Worm (Caenorhabditis elegans) whole organism, L1 larva: Measurements from ENCODE around the gene F49F1.2.

Experiments
- C04F5.9 ChIP-seq: sonication (generic microtip); optimal IDR thresholded peaks from 2 replicates; lab custom pipeline; 2016; ENCODE audit warnings: missing genetic modification characterization, missing compliant biosample characterization
- F16B12.6 ChIP-seq: fragments of 150-350 bp; optimal IDR thresholded peaks from 2 replicates; lab custom pipeline; 2014; ENCODE audit warnings: missing biosample characterization, missing genetic modification characterization
- Y116A8C.19 ChIP-seq: sonication (generic microtip); optimal IDR thresholded peaks from 2 replicates; lab custom pipeline; 2016; ENCODE audit warnings: missing compliant biosample characterization, missing genetic modification characterization, borderline replicate concordance
- aha-1 ChIP-seq: fragments of 150-350 bp; optimal IDR thresholded peaks from 2 replicates; lab custom pipeline; 2014; ENCODE audit warnings: missing biosample characterization, missing genetic modification characterization
- alr-1 ChIP-seq: fragments of 200-800 bp; sonication (Bioruptor generic); optimal IDR thresholded peaks from 2 replicates; lab custom pipeline; 2018; ENCODE audit warnings: borderline replicate concordance, mild to moderate bottlenecking, missing genetic modification characterization, missing compliant biosample characterization
- ceh-63 ChIP-seq: fragments of 200-800 bp; sonication (Bioruptor generic); optimal IDR thresholded peaks from 2 replicates; lab custom pipeline; 2018; ENCODE audit warnings: mild to moderate bottlenecking, missing genetic modification characterization, missing compliant biosample characterization
- dsc-1 ChIP-seq: sonication (generic microtip); optimal IDR thresholded peaks from 2 replicates; lab custom pipeline; 2016; ENCODE audit warnings: mild to moderate bottlenecking, missing genetic modification characterization, missing compliant biosample characterization
- egl-13 ChIP-seq: sonication (generic microtip); optimal IDR thresholded peaks from 2 replicates; lab custom pipeline; 2016; ENCODE audit warnings: missing genotype, missing genetic modification reagents, missing genetic modification characterization, missing compliant biosample characterization
- elt-2 ChIP-seq: sonication (generic microtip); optimal IDR thresholded peaks from 2 replicates; lab custom pipeline; 2016; ENCODE audit warnings: missing genetic modification characterization, mild to moderate bottlenecking, inconsistent platforms, missing compliant biosample characterization, missing genetic modification reagents
- fkh-4 ChIP-seq: sonication (generic microtip); optimal IDR thresholded peaks from 2 replicates; lab custom pipeline; 2016; ENCODE audit warnings: missing compliant biosample characterization, missing genetic modification characterization, borderline replicate concordance
- grh-1 ChIP-seq: fragments of 200-800 bp; sonication (Bioruptor generic); IDR thresholded peaks from 2 replicates; pipeline ENCODE4 v1.3.6; 2022; ENCODE audit warnings: missing genetic modification reagents, missing genetic modification characterization, missing compliant biosample characterization
- hlh-17 ChIP-seq: fragments of 200-800 bp; sonication (Bioruptor generic); optimal IDR thresholded peaks from 2 replicates; lab custom pipeline; 2018; ENCODE audit warnings: missing genetic modification characterization, mild to moderate bottlenecking, missing compliant biosample characterization, moderate library complexity, borderline replicate concordance
- hlh-4 ChIP-seq: sonication (generic microtip); optimal IDR thresholded peaks from 2 replicates; lab custom pipeline; 2016; ENCODE audit warnings: mild to moderate bottlenecking, missing genetic modification characterization, missing compliant biosample characterization
- irx-1 ChIP-seq: sonication (generic microtip); optimal IDR thresholded peaks from 2 replicates; lab custom pipeline; 2016; ENCODE audit warnings: missing genetic modification characterization, missing compliant biosample characterization
- isw-1 ChIP-seq: fragments of 200-800 bp; sonication (Bioruptor generic); IDR thresholded peaks from 2 replicates; pipeline ENCODE4 v1.3.6; 2022; ENCODE audit warnings: missing genetic modification characterization, missing compliant biosample characterization
- lin-15B ChIP-seq: fragments of 150-350 bp; sonication (generic microtip); optimal IDR thresholded peaks from 3 replicates; lab custom pipeline; 2014; ENCODE audit warnings: missing biosample characterization, missing genetic modification characterization
- mab-9 ChIP-seq: fragments of 200-800 bp; sonication (Bioruptor generic); IDR thresholded peaks from 2 replicates; pipeline ENCODE4 v1.3.6; 2022; ENCODE audit warnings: missing genetic modification reagents, missing genetic modification characterization, missing compliant biosample characterization
- mdl-1 ChIP-seq, 2 experiments: fragments of 150-350 bp; optimal IDR thresholded peaks; 2 replicates each; lab custom pipeline; 2014 to 2017; ENCODE audit warnings: missing biosample characterization in 2 of 2, missing genetic modification characterization in 2 of 2, inconsistent platforms in 1 of 2
- mep-1 ChIP-seq: fragments of 150-350 bp; optimal IDR thresholded peaks from 2 replicates; lab custom pipeline; 2014; ENCODE audit warnings: missing biosample characterization, missing genetic modification characterization
- nhr-12 ChIP-seq: sonication (generic microtip); optimal IDR thresholded peaks from 2 replicates; lab custom pipeline; 2017; ENCODE audit warnings: missing biosample characterization, missing genetic modification characterization
- nhr-20 ChIP-seq: sonication (generic microtip); optimal IDR thresholded peaks from 2 replicates; lab custom pipeline; 2016; ENCODE audit warnings: mild to moderate bottlenecking, missing genetic modification characterization, missing compliant biosample characterization
- nhr-237 ChIP-seq: fragments of 150-350 bp; optimal IDR thresholded peaks from 2 replicates; lab custom pipeline; 2014; ENCODE audit warnings: missing biosample characterization, missing genetic modification characterization
- nhr-28 ChIP-seq: fragments of 150-350 bp; optimal IDR thresholded peaks from 2 replicates; lab custom pipeline; 2014; ENCODE audit warnings: missing biosample characterization, missing genetic modification characterization
- nhr-47 ChIP-seq: sonication (generic microtip); optimal IDR thresholded peaks from 2 replicates; lab custom pipeline; 2016; ENCODE audit warnings: mild to moderate bottlenecking, missing genetic modification characterization, moderate library complexity, missing compliant biosample characterization
- nhr-77 ChIP-seq: fragments of 150-350 bp; optimal IDR thresholded peaks from 2 replicates; lab custom pipeline; 2014; ENCODE audit warnings: missing biosample characterization, missing genetic modification characterization
- nhr-84 ChIP-seq: sonication (generic microtip); optimal IDR thresholded peaks from 2 replicates; lab custom pipeline; 2017; ENCODE audit warnings: missing biosample characterization, missing genetic modification characterization
- pag-3 ChIP-seq: sonication (generic microtip); optimal IDR thresholded peaks from 2 replicates; lab custom pipeline; 2017; ENCODE audit warnings: missing genetic modification characterization, mild to moderate bottlenecking, missing compliant biosample characterization, antibody characterized with exemption, borderline replicate concordance; ENCODE audit not compliant: insufficient read depth
- rnt-1 ChIP-seq: sonication (generic microtip); optimal IDR thresholded peaks from 2 replicates; lab custom pipeline; 2016; ENCODE audit warnings: mild to moderate bottlenecking, missing genetic modification characterization, moderate library complexity, missing compliant biosample characterization
- skn-1 ChIP-seq: fragments of 150-350 bp; optimal IDR thresholded peaks from 2 replicates; lab custom pipeline; 2014; ENCODE audit warnings: missing biosample characterization, missing genetic modification characterization
- sptf-1 ChIP-seq: fragments of 150-350 bp; optimal IDR thresholded peaks from 2 replicates; lab custom pipeline; 2014; ENCODE audit warnings: missing biosample characterization, missing genetic modification characterization
- sup-37 ChIP-seq: fragments of 200-800 bp; sonication (Bioruptor generic); optimal IDR thresholded peaks from 2 replicates; lab custom pipeline; 2018; ENCODE audit warnings: mild to moderate bottlenecking, missing genetic modification characterization, missing compliant biosample characterization
- swsn-7 ChIP-seq: sonication (generic microtip); optimal IDR thresholded peaks from 2 replicates; lab custom pipeline; 2016; ENCODE audit warnings: missing genetic modification characterization, missing compliant biosample characterization
- tlp-1 ChIP-seq: fragments of 150-350 bp; optimal IDR thresholded peaks from 2 replicates; lab custom pipeline; 2014; ENCODE audit warnings: missing biosample characterization, missing genetic modification characterization
- unc-130 ChIP-seq: fragments of 150-350 bp; optimal IDR thresholded peaks from 2 replicates; lab custom pipeline; 2017; ENCODE audit warnings: missing biosample characterization, missing genetic modification characterization, inconsistent platforms
- unc-86 ChIP-seq: sonication (generic microtip); optimal IDR thresholded peaks from 2 replicates; lab custom pipeline; 2016; ENCODE audit warnings: missing genetic modification characterization, missing compliant biosample characterization
- xbp-1 ChIP-seq: sonication (generic microtip); optimal IDR thresholded peaks from 2 replicates; lab custom pipeline; 2016; ENCODE audit warnings: missing genetic modification characterization, missing compliant biosample characterization
- zag-1 ChIP-seq: fragments of 150-350 bp; optimal IDR thresholded peaks from 2 replicates; lab custom pipeline; 2014; ENCODE audit warnings: missing biosample characterization, missing genetic modification characterization

Gene F49F1.2

ce11 chrIV:4115634-4116033 lies at the start of gene F49F1.2, which contains the start of gene F49F1.4:
F49F1.2 (plus strand) TSS chrIV:4115943.
F49F1.4 (minus strand) TSS chrIV:4115734.
- TF ChIP-seq mdl-1 (tag; optimal IDR thresholded peaks at IDR 0.05; lab: Kevin White, UChicago) (no peak), isw-1 (no peak), xbp-1 (no peak), nhr-77 (no peak), dsc-1 (tag; lab: Kevin White, UChicago) (no peak), nhr-12 (tag; lab: Kevin White, UChicago) (no peak), sup-37 (GFP tag; lab: Kevin White, UChicago) (no peak), C04F5.9 (tag; lab: Kevin White, UChicago) (no peak), grh-1 (no peak), nhr-47 (tag; lab: Kevin White, UChicago) (no peak), irx-1 (tag; lab: Kevin White, UChicago) (no peak), aha-1 (no peak), alr-1 (tag; lab: Kevin White, UChicago) (no peak), swsn-7 (tag; lab: Kevin White, UChicago) (no peak), F16B12.6 (tag; lab: Kevin White, UChicago) (no peak), egl-13 (no peak), mep-1 (tag; lab: Kevin White, UChicago) (no peak), hlh-17 (GFP tag; lab: Kevin White, UChicago) (no peak)
- TF ChIP-seq, all 84 proteins: peak for 0

- no peak for TF ChIP-seq sptf-1 (tag; lab: Kevin White, UChicago)
- TF ChIP-seq mab-9 (GFP tag; lab: Robert Waterston, UW), result no peak
- no peak for TF ChIP-seq unc-130 (tag; lab: Kevin White, UChicago)
- TF ChIP-seq grh-1, result no peak
- no peak for TF ChIP-seq nhr-20
- no peak for TF ChIP-seq ceh-63 (GFP tag; lab: Kevin White, UChicago)
- no peak for TF ChIP-seq hlh-4 (tag; lab: Kevin White, UChicago)
- no peak for TF ChIP-seq isw-1
- TF ChIP-seq nhr-28, result no peak
- TF ChIP-seq tlp-1 (tag; lab: Kevin White, UChicago), result no peak
- no peak for TF ChIP-seq pag-3 (tag; lab: Kevin White, UChicago)
Measured at ce11 chrIV:4067336-4067735, 48.4 kb upstream of the F49F1.2 start.

- TF ChIP-seq nhr-237 (tag; lab: Kevin White, UChicago) (no peak), skn-1 (tag; lab: Kevin White, UChicago) (no peak), xbp-1 (no peak), irx-1 (tag; lab: Kevin White, UChicago) (no peak), unc-86 (tag; lab: Kevin White, UChicago) (no peak)
Measured at ce11 chrIV:4068480-4068879, 47.3 kb upstream of the F49F1.2 start, which contains the start of gene fbxb-55. fbxb-55 (plus strand) TSS chrIV:4068780.

- TF ChIP-seq irx-1 (tag; lab: Kevin White, UChicago) (no peak), nhr-84 (tag; lab: Kevin White, UChicago) (no peak), Y116A8C.19 (no peak), zag-1 (tag; lab: Kevin White, UChicago) (no peak), rnt-1 (tag; lab: Kevin White, UChicago) (no peak), fkh-4 (tag; lab: Kevin White, UChicago) (no peak), elt-2 (no peak), lin-15B (no peak)
Measured at ce11 chrIV:4070810-4071209, 44.9 kb upstream of the F49F1.2 start.
